Fruit fly (Drosophila melanogaster) whole organism, wandering third instar larva: ENCODE measurements around the gene Sarm.
"Not testable (repeated sequence)": the region's sequence is repeated elsewhere in the genome, so short reads cannot be mapped to it uniquely, and the experiment has no call there.

ENCODE experiments used
- CrebA ChIP-seq: fragments of 200-800 bp; sonication (Bioruptor generic); optimal IDR thresholded peaks from 2 replicates; lab custom pipeline; 2016; ENCODE audit warnings: missing biosample characterization, mild to moderate bottlenecking, missing genetic modification characterization, borderline replicate concordance
- Dfd ChIP-seq: fragments of >200 bp; optimal IDR thresholded peaks from 2 replicates; lab custom pipeline; 2017; ENCODE audit warnings: missing biosample characterization, missing genetic modification characterization
- GATAd ChIP-seq: sonication (Bioruptor generic); optimal IDR thresholded peaks from 2 replicates; lab custom pipeline; 2016; ENCODE audit warnings: missing biosample characterization, missing genetic modification characterization
- HLH106 ChIP-seq: fragments of 200-800 bp; optimal IDR thresholded peaks from 3 replicates; lab custom pipeline; 2019; ENCODE audit warnings: missing biosample characterization, mild to moderate bottlenecking, missing genetic modification characterization, moderate library complexity
- Hnf4 ChIP-seq: fragments of 200-800 bp; sonication (Bioruptor generic); optimal IDR thresholded peaks from 2 replicates; lab custom pipeline; 2016; ENCODE audit warnings: missing biosample characterization, mild to moderate bottlenecking, missing genetic modification characterization
- Hr78 ChIP-seq: fragments of >200 bp; optimal IDR thresholded peaks from 2 replicates; lab custom pipeline; 2017; ENCODE audit warnings: missing biosample characterization, missing genetic modification characterization
- Hr83 ChIP-seq: fragments of 200-300 bp; sonication (Bioruptor generic); optimal IDR thresholded peaks from 2 replicates; lab custom pipeline; 2016; ENCODE audit warnings: missing biosample characterization, mild to moderate bottlenecking, missing genetic modification characterization, moderate library complexity; ENCODE audit not compliant: poor library complexity, severe bottlenecking
- Jra ChIP-seq: sonication (Bioruptor generic); optimal IDR thresholded peaks from 2 replicates; lab custom pipeline; 2016; ENCODE audit warnings: missing biosample characterization, missing genetic modification characterization
- Myc ChIP-seq: fragments of >200 bp; optimal IDR thresholded peaks from 2 replicates; lab custom pipeline; 2017
- N ChIP-seq: fragments of >200 bp; optimal IDR thresholded peaks from 2 replicates; lab custom pipeline; 2018; ENCODE audit warnings: missing biosample characterization, missing external identifiers, missing genetic modification characterization
- OdsH ChIP-seq: fragments of 200-800 bp; sonication (Bioruptor generic); optimal IDR thresholded peaks from 2 replicates; lab custom pipeline; 2016; ENCODE audit warnings: missing biosample characterization, mild to moderate bottlenecking, missing genetic modification characterization
- Rel ChIP-seq, 2 experiments: fragments of 200-800 bp; sonication (Bioruptor generic) in 1 of 2; optimal IDR thresholded peaks; 2 replicates in 1 of 2; 3 replicates in 1 of 2; lab custom pipeline; 2016 to 2019; ENCODE audit warnings: mild to moderate bottlenecking in 2 of 2, missing biosample characterization in 2 of 2, missing genetic modification characterization in 2 of 2, moderate library complexity in 1 of 2
- Sp1 ChIP-seq: fragments of 200-800 bp; sonication (Bioruptor generic); optimal IDR thresholded peaks from 3 replicates; lab custom pipeline; 2019; ENCODE audit warnings: missing biosample characterization, mild to moderate bottlenecking, missing genetic modification characterization, moderate library complexity
- Vsx2 ChIP-seq: fragments of 200-300, 225-300 bp; sonication (Bioruptor generic); optimal IDR thresholded peaks from 2 replicates; lab custom pipeline; 2018; ENCODE audit warnings: missing biosample characterization, missing genetic modification characterization; ENCODE audit not compliant: partially characterized antibody
- br ChIP-seq: fragments of 200-800 bp; sonication (Bioruptor generic); optimal IDR thresholded peaks from 2 replicates; lab custom pipeline; 2016; ENCODE audit warnings: missing biosample characterization, missing genetic modification characterization
- brk ChIP-seq: fragments of 200-800 bp; sonication (Bioruptor generic); optimal IDR thresholded peaks from 2 replicates; lab custom pipeline; 2016; ENCODE audit warnings: missing biosample characterization, mild to moderate bottlenecking, missing genetic modification characterization
- dl ChIP-seq, 2 experiments: fragments of 175-275, 200-275 bp in 1 of 2; fragments of 200-275 bp in 1 of 2; sonication (Bioruptor generic); optimal IDR thresholded peaks; lab custom pipeline; 2018; ENCODE audit warnings: mild to moderate bottlenecking in 2 of 2, missing biosample characterization in 2 of 2, missing genetic modification characterization in 2 of 2, moderate library complexity in 2 of 2; ENCODE audit not compliant: partially characterized antibody in 2 of 2, insufficient read depth in 1 of 2
- dmrt93B ChIP-seq: fragments of 200-800 bp; sonication (Bioruptor generic); optimal IDR thresholded peaks from 2 replicates; lab custom pipeline; 2018; ENCODE audit warnings: missing biosample characterization, mild to moderate bottlenecking, missing genetic modification characterization
- dsf ChIP-seq: sonication (Bioruptor generic); optimal IDR thresholded peaks from 2 replicates; lab custom pipeline; 2016; ENCODE audit warnings: missing biosample characterization, missing genetic modification characterization, borderline replicate concordance
- ey ChIP-seq: fragments of 200-800 bp; sonication (Bioruptor generic); optimal IDR thresholded peaks from 2 replicates; lab custom pipeline; 2016; ENCODE audit warnings: missing biosample characterization, missing genetic modification characterization
- foxo ChIP-seq, 2 experiments: fragments of 200-800 bp; sonication (Bioruptor generic); optimal IDR thresholded peaks; 2 replicates in 1 of 2; 3 replicates in 1 of 2; lab custom pipeline; 2016 to 2017; ENCODE audit warnings: missing biosample characterization in 2 of 2, missing genetic modification characterization in 2 of 2
- fru ChIP-seq: fragments of 200-800 bp; sonication (Bioruptor generic); optimal IDR thresholded peaks from 3 replicates; lab custom pipeline; 2016; ENCODE audit warnings: missing biosample characterization, mild to moderate bottlenecking, missing genetic modification characterization
- lola ChIP-seq: fragments of >200 bp; optimal IDR thresholded peaks from 2 replicates; lab custom pipeline; 2017; ENCODE audit warnings: missing biosample characterization, missing genetic modification characterization
- pan ChIP-seq: fragments of >200 bp; optimal IDR thresholded peaks from 2 replicates; lab custom pipeline; 2017
- psq ChIP-seq: fragments of 200-800 bp; sonication (Bioruptor generic); optimal IDR thresholded peaks from 3 replicates; lab custom pipeline; 2017; ENCODE audit warnings: missing biosample characterization, mild to moderate bottlenecking, missing genetic modification characterization, moderate library complexity
- sage ChIP-seq: fragments of 200-800 bp; sonication (Bioruptor generic); optimal IDR thresholded peaks from 2 replicates; lab custom pipeline; 2016; ENCODE audit warnings: missing biosample characterization, mild to moderate bottlenecking, missing genetic modification characterization
- sv ChIP-seq: fragments of 200-800 bp; sonication (Bioruptor generic); optimal IDR thresholded peaks from 3 replicates; lab custom pipeline; 2016; ENCODE audit warnings: missing biosample characterization, missing genetic modification characterization
- tai ChIP-seq: sonication (Bioruptor generic); optimal IDR thresholded peaks from 2 replicates; lab custom pipeline; 2016; ENCODE audit warnings: missing biosample characterization, missing genetic modification characterization
- woc ChIP-seq: sonication (Bioruptor generic); optimal IDR thresholded peaks from 2 replicates; lab custom pipeline; 2016; ENCODE audit warnings: missing biosample characterization, mild to moderate bottlenecking, missing genetic modification characterization

The Sarm gene

dm6 chr3L:8057823-8058189 is 5.9 kb upstream of the Sarm start (continued):
- TF ChIP-seq Jra (GFP tag; lab: Kevin White, UChicago), result no peak
- no peak for TF ChIP-seq Dfd (GFP tag; lab: Kevin White, UChicago)
- no peak for TF ChIP-seq dl (GFP tag; optimal IDR thresholded peaks at IDR 0.05; lab: Kevin White, UChicago; ENCODE audit: insufficient read depth in 1 of 2, partially characterized antibody in 2 of 2)
- peak in 1 of 2 experiments; percentile 43 for TF ChIP-seq foxo (GFP tag; optimal IDR thresholded peaks at IDR 0.05; lab: Kevin White, UChicago)

DNA sequence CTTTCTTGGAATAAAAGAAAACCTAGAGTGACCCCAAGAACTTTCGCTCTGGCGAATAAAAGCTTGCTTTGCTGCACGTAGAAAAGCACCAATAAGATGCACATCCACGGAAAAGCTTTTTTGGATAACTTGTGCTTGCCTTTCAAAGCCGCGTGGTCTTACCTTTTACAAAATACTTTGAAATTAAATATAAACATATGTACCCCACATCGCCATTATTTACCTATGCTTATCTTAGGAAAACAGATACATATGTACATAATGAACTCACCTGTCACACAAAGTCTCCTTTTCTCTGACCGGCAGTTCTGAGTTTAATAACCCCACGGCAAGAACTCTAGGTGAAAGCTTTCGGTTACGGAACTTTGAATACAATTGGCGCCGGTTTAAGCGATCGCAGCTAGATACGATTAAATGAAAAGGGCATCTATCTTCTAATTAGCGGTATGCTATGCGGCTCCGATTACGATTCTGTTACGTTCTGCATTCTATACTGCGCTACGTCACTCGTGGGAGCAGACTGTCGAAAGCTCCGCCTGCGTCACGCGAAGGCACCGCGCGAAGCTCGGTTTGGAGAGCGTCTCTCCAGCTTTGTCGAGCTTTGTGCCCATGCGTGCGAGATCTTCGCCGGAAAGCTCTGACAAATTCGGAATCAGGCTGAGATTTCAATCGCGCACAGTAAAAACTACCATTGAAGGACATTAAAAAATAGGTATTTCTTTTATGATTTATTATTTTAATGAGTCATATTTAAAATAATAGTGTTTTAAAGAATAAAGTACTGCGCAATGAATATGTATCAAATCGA is 5.3 kb upstream of the Sarm start, which contains the start of gene bip1:
Gene bip1, minus strand, starts transcription at position 524 of the 808 bp plus-strand sequence.
- TF ChIP-seq brk (GFP tag; lab: Kevin White, UChicago) (peak; percentile 53), Vsx2 (GFP tag; lab: Kevin White, UChicago) (no peak), foxo (GFP tag; optimal IDR thresholded peaks at IDR 0.05; lab: Kevin White, UChicago) (peak in 1 of 2 experiments; percentile 16), sv (GFP tag; lab: Kevin White, UChicago) (no peak), OdsH (GFP tag; lab: Kevin White, UChicago) (peak; percentile 12), Hr83 (GFP tag; lab: Kevin White, UChicago) (no peak), HLH106 (tag; lab: Kevin White, UChicago) (peak; percentile 35), sage (GFP tag; lab: Kevin White, UChicago) (peak; percentile 48), Hnf4 (GFP tag; lab: Kevin White, UChicago) (peak; percentile 9), GATAd (GFP tag; lab: Kevin White, UChicago) (no peak), Hr78 (no peak), CrebA (GFP tag; lab: Kevin White, UChicago) (peak; percentile 11), dsf (GFP tag; lab: Kevin White, UChicago) (no peak), fru (GFP tag; lab: Kevin White, UChicago) (peak; percentile 10)

- TF ChIP-seq Jra (GFP tag; lab: Kevin White, UChicago) (no peak), psq (no peak), Hnf4 (GFP tag; lab: Kevin White, UChicago) (no peak), sage (GFP tag; lab: Kevin White, UChicago) (no peak), tai (no peak), dmrt93B (GFP tag; lab: Kevin White, UChicago) (no peak), OdsH (GFP tag; lab: Kevin White, UChicago) (no peak), N (GFP tag; lab: Kevin White, UChicago) (no peak), lola (GFP tag; lab: Kevin White, UChicago) (no peak), Myc (lab: Kevin White, UChicago) (no peak), ey (GFP tag; lab: Kevin White, UChicago) (no peak), Hr78 (no peak), dl (GFP tag; optimal IDR thresholded peaks at IDR 0.05; lab: Kevin White, UChicago; ENCODE audit: insufficient read depth in 1 of 2, partially characterized antibody in 2 of 2) (no peak), Sp1 (GFP tag; lab: Kevin White, UChicago) (no peak), br (GFP tag; lab: Kevin White, UChicago) (no peak), HLH106 (tag; lab: Kevin White, UChicago) (no peak), Hr83 (GFP tag; lab: Kevin White, UChicago) (no peak), GATAd (GFP tag; lab: Kevin White, UChicago) (no peak), pan (no peak)
- TF ChIP-seq, all 38 proteins: peak for 0
Observed at dm6 chr3L:8059627-8060166, 4.0 kb upstream of the Sarm start.

dm6 chr3L:8060188-8060856 is 3.4 kb upstream of the Sarm start:
- peak; percentile 82 for TF ChIP-seq CrebA (GFP tag; lab: Kevin White, UChicago)
- TF ChIP-seq woc (GFP tag; lab: Kevin White, UChicago), result peak; percentile 11
- not testable (repeated sequence) for TF ChIP-seq Rel (GFP tag; optimal IDR thresholded peaks at IDR 0.05; lab: Kevin White, UChicago)
- peak; percentile 11 for TF ChIP-seq Rel (tag; optimal IDR thresholded peaks at IDR 0.05; lab: Kevin White, UChicago)
- TF ChIP-seq, all 38 proteins: peak for 3; not testable (repeated sequence) for 35
